Fruit fly (Drosophila melanogaster) whole organism, embryonic: ENCODE measurements around the gene CG6195.

Source experiments
- Atf-2 ChIP-seq: fragments of 200-800 bp; sonication (Bioruptor generic); optimal IDR thresholded peaks from 2 replicates; lab custom pipeline; 2016; ENCODE audit warnings: missing biosample characterization, missing genetic modification characterization
- CG1602 ChIP-seq: fragments of 200-800 bp; sonication (Bioruptor generic); optimal IDR thresholded peaks from 3 replicates; lab custom pipeline; 2016; ENCODE audit warnings: missing biosample characterization, missing genetic modification characterization
- CG2120 ChIP-seq: fragments of 200-800 bp; sonication (Bioruptor generic); optimal IDR thresholded peaks from 3 replicates; lab custom pipeline; 2016; ENCODE audit warnings: missing biosample characterization, missing genetic modification characterization
- CG3163 ChIP-seq: fragments of 200-800 bp; sonication (Bioruptor generic); optimal IDR thresholded peaks from 3 replicates; lab custom pipeline; 2016; ENCODE audit warnings: missing biosample characterization, missing genetic modification characterization
- CG32767 ChIP-seq: fragments of 200-800 bp; sonication (Bioruptor generic); IDR thresholded peaks from 2 replicates; pipeline ENCODE4 v1.3.6; 2022; ENCODE audit warnings: missing biosample characterization, missing genetic modification characterization
- CG7745 ChIP-seq: fragments of 200-800 bp; sonication (Bioruptor generic); optimal IDR thresholded peaks from 2 replicates; lab custom pipeline; 2018; ENCODE audit warnings: missing biosample characterization, mild to moderate bottlenecking, missing genetic modification characterization, moderate library complexity
- HLHmδ ChIP-seq: fragments of 200-800 bp; sonication (Bioruptor generic); optimal IDR thresholded peaks from 2 replicates; lab custom pipeline; 2018; ENCODE audit warnings: missing biosample characterization, mild to moderate bottlenecking, missing genetic modification characterization, moderate library complexity
- NC2α ChIP-seq: fragments of 200-800 bp; sonication (Bioruptor generic); optimal IDR thresholded peaks from 2 replicates; lab custom pipeline; 2016; ENCODE audit warnings: missing biosample characterization, missing genetic modification characterization
- Neu2 ChIP-seq: fragments of 200-800 bp; sonication (Bioruptor generic); optimal IDR thresholded peaks from 3 replicates; lab custom pipeline; 2016; ENCODE audit warnings: missing biosample characterization, missing genetic modification characterization, borderline replicate concordance
- Opbp ChIP-seq: fragments of 200-800 bp; sonication (Bioruptor generic); IDR thresholded peaks from 3 replicates; pipeline ENCODE4 v1.3.6; 2022; ENCODE audit warnings: missing biosample characterization, missing genetic modification characterization; ENCODE audit not compliant: partially characterized antibody
- Tbp ChIP-seq: fragments of >200 bp; optimal IDR thresholded peaks from 2 replicates; lab custom pipeline; 2018; ENCODE audit warnings: missing biosample characterization, missing genetic modification characterization
- bowl ChIP-seq: fragments of 200-800 bp; sonication (Bioruptor generic); IDR thresholded peaks from 2 replicates; pipeline ENCODE4 v1.3.6; 2022; ENCODE audit warnings: missing biosample characterization, missing genetic modification characterization
- gsb ChIP-seq: fragments of 200-800 bp; sonication (Bioruptor generic); IDR thresholded peaks from 2 replicates; pipeline ENCODE4 v1.3.6; 2022; ENCODE audit warnings: missing biosample characterization, missing genetic modification characterization
- lola ChIP-seq, 3 experiments: fragments of >200 bp in 2 of 3; fragments of 200-800 bp in 1 of 3; sonication (Bioruptor generic) in 1 of 3; optimal IDR thresholded peaks; 2 replicates each; lab custom pipeline; 2017 to 2019; ENCODE audit warnings: missing biosample characterization in 3 of 3, missing genetic modification characterization in 3 of 3, mild to moderate bottlenecking in 1 of 3, moderate library complexity in 1 of 3
- mam ChIP-seq: fragments of 200-800 bp; sonication (Bioruptor generic); optimal IDR thresholded peaks from 3 replicates; lab custom pipeline; 2016; ENCODE audit warnings: missing biosample characterization, missing genetic modification characterization
- pho ChIP-seq: fragments of 200-800 bp; sonication (Bioruptor generic); optimal IDR thresholded peaks from 2 replicates; lab custom pipeline; 2016; ENCODE audit warnings: missing biosample characterization, missing genetic modification characterization
- ranshi ChIP-seq: fragments of 200-800 bp; sonication (Bioruptor generic); IDR thresholded peaks from 2 replicates; pipeline ENCODE4 v1.3.6; 2022; ENCODE audit warnings: missing biosample characterization, missing genetic modification characterization

CG6195 gene

dm6 chr3R:19600335-19600734 lies 47.9 kb downstream of the CG6195 start, which contains the start of gene CG7333:
Gene CG7333, plus strand, starts transcription at chr3R:19600635.
- TF ChIP-seq ranshi (GFP tag; lab: Robert Waterston, UW) (no peak), gsb (GFP tag; lab: Robert Waterston, UW) (no peak), CG2120 (GFP tag; lab: Kevin White, UChicago) (no peak), pho (GFP tag; lab: Kevin White, UChicago) (no peak), lola (GFP tag; optimal IDR thresholded peaks at IDR 0.05; lab: Kevin White, UChicago) (no peak), CG32767 (GFP tag; lab: Robert Waterston, UW) (no peak), CG3163 (no peak), Tbp (GFP tag; lab: Kevin White, UChicago) (no peak), NC2α (GFP tag; lab: Kevin White, UChicago) (no peak), HLHmδ (GFP tag; lab: Kevin White, UChicago) (no peak)
- TF ChIP-seq, all 482 proteins: peak for 0

DNA sequence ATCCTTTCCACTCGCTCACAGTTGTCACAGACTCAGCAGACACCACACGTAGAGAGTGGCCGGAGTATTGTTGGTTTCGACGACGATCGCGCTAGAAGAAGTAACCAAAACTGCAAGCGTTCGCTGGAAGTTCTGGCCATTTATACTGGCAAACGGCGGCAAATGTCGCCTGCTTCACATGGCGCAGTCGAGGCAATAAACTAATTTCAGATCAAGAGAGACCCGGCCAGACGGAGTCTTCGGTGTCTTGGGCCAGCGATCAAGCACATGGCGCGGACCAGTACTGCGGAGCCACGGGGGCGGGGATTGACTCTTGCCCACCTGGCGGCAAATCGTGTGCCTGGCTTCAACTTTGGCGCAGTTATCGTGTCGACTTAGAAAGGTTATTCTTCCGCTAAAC lies 49.4 kb downstream of the CG6195 start, which contains the start of gene Cpr92A:
TSS of gene Cpr92A (minus strand) at position 101 of the 400 bp plus-strand sequence.
- TF ChIP-seq Neu2 (GFP tag; lab: Kevin White, UChicago) (no peak), CG7745 (tag; lab: Kevin White, UChicago) (no peak), CG1602 (GFP tag; lab: Kevin White, UChicago) (no peak), bowl (GFP tag; lab: Robert Waterston, UW) (no peak), Opbp (GFP tag; lab: Robert Waterston, UW) (no peak), mam (no peak), Atf-2 (GFP tag; lab: Kevin White, UChicago) (no peak)
- TF ChIP-seq, all 482 proteins: peak for 0
